Fruit fly (Drosophila melanogaster): ENCODE measurements around the gene Cpr76Bc.
"Not testable (repeated sequence)": the region's sequence is repeated elsewhere in the genome, so short reads cannot be mapped to it uniquely, and the experiment has no call there.

dm6 chr3L:19487260-19487659 is 33.5 kb upstream of the Cpr76Bc start, which contains the start of gene CG32212:
- not testable (repeated sequence) for TF ChIP-seq cic (GFP tag; optimal IDR thresholded peaks at IDR 0.05); Crg-1 (GFP tag; optimal IDR thresholded peaks at IDR 0.05); CG12768 (GFP tag; optimal IDR thresholded peaks at IDR 0.05); kay (GFP tag; ENCODE audit: borderline replicate concordance); ovo (GFP tag; optimal IDR thresholded peaks at IDR 0.05); pad (GFP tag; optimal IDR thresholded peaks at IDR 0.05); tj (GFP tag; optimal IDR thresholded peaks at IDR 0.05); CG7101 (tag; optimal IDR thresholded peaks at IDR 0.05); CG7045 (GFP tag; optimal IDR thresholded peaks at IDR 0.05); Mnt (GFP tag; optimal IDR thresholded peaks at IDR 0.05); bab1 (GFP tag; optimal IDR thresholded peaks at IDR 0.05); CG5204 (GFP tag; optimal IDR thresholded peaks at IDR 0.05); Clk (GFP tag; optimal IDR thresholded peaks at IDR 0.05)
